Worm (Caenorhabditis elegans) whole organism, dauer: Measurements from ENCODE around the gene C53B7.3.

Source experiments
- unc-62 ChIP-seq: sonication (generic microtip); optimal IDR thresholded peaks from 2 replicates; lab custom pipeline; 2017; ENCODE audit warnings: missing biosample characterization, missing genetic modification reagents, missing genetic modification characterization

Gene C53B7.3

ce11 chrX:6844394-6845072 is at the start of gene C53B7.3:
Gene C53B7.3 (plus strand): TSS chrX:6844755.
- no peak for TF ChIP-seq unc-62 (GFP tag; lab: Kevin White, UChicago)

DNA sequence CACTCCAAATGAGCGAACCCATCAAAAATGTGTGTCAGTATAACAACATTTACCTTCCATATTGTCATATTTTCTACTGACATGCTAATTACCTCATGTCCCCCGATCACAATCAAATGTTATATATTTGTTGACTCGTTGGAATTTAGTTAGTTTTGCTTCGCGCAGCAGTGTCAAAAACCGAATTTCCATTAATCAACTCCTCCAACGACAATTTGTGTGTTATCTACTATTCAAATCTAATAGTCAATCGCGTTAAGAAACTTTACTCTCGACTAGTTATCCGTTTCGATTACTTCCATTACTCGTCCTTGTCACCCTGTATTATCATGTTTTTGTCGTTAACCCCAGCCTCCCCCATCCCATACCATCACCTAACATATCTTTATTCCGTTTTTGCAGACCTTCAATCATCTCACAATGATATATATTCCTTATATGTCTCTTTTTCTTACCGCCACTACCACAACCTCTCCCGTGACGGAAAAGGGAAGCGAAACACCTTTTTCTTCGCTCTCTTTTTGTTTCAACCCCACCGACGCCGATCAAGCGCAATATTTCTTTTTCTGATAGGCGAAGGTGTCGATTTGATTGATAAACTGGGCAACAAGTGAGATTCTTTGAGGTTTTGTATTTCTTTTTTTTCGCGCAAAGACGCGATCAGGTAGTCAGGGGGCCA is 48.6 kb upstream of the C53B7.3 start:
- TF ChIP-seq unc-62 (GFP tag; lab: Kevin White, UChicago) = no peak

- TF ChIP-seq unc-62 (GFP tag; lab: Kevin White, UChicago) = no peak
Observed at ce11 chrX:6799776-6800175, 44.8 kb upstream of the C53B7.3 start, which contains the start of gene M03A8.3. Gene M03A8.3 (plus strand): TSS chrX:6800053.

ce11 chrX:6801546-6801945 is 43.0 kb upstream of the C53B7.3 start:
- no peak for TF ChIP-seq unc-62 (GFP tag; lab: Kevin White, UChicago)

- no peak for TF ChIP-seq unc-62 (GFP tag; lab: Kevin White, UChicago)
Observed at ce11 chrX:6804405-6804804, 40.1 kb upstream of the C53B7.3 start.

DNA sequence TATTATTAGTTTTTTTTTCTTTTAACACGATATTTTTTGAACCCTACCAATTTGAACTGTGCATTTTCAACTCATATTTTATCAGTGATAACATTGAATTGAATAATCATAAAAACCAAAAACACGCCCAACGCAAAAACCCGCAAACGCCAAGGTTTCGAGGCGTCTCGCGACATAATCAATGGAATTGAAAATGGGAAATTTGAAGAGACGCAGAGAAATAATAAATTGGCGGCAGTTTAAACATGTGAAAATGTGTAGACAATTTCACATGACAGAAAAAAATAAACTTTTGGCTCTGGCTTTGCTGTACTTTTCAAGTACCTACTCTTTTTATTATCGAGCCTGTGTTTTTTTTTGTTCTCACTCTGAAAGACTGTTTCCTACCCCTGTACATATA is 39.7 kb upstream of the C53B7.3 start:
- no peak for TF ChIP-seq unc-62 (GFP tag; lab: Kevin White, UChicago)

DNA sequence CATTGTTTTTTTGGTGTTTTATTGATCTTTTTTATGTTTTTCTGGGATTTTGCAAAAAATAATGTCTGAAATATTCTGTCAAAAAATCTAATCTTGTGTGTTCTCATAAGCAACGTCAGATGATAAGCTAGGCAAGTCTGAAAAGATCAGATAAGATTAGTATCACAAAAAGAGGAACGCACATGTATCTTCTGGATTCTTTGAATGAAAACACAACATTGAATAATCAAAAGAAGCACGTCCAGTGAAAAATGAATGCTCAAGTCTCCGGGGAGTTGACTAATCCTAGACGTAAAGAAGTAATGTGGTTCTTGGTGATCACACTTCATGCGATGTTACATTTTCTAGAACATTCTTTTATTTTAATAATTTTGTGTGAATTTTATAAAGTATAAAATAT is 39.1 kb upstream of the C53B7.3 start:
- no peak for TF ChIP-seq unc-62 (GFP tag; lab: Kevin White, UChicago)

ce11 chrX:6806463-6806862 is 38.1 kb upstream of the C53B7.3 start, which contains the start of gene atg-2:
Gene atg-2 (plus strand): TSS chrX:6806763.
- TF ChIP-seq unc-62 (GFP tag; lab: Kevin White, UChicago) = no peak

- TF ChIP-seq unc-62 (GFP tag; lab: Kevin White, UChicago) = no peak
Observed at ce11 chrX:6807137-6807861, 37.3 kb upstream of the C53B7.3 start.

ce11 chrX:6808239-6808638 is 36.3 kb upstream of the C53B7.3 start:
- TF ChIP-seq unc-62 (GFP tag; lab: Kevin White, UChicago) = no peak

DNA sequence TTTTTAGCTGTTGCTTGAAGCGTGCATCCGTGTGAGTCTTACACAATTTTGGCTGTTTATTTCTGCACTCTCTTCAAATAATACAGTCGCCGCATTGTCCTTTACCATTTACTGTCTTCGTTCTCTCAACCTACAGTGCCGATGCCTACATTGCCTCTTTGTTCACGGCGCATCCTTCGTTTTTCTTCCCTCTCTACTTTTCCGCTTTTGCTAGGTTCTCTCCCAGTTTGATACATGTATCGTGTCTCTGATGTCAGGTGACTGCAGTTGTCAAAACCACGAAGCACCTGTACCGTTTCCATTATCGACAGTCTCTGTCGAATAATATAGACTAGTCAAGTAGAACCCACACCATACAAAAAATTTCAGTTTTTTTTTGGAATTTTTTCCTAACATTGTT is 35.9 kb upstream of the C53B7.3 start:
- TF ChIP-seq unc-62 (GFP tag; lab: Kevin White, UChicago) = no peak

- no peak for TF ChIP-seq unc-62 (GFP tag; lab: Kevin White, UChicago)
Observed at ce11 chrX:6813025-6813424, 31.5 kb upstream of the C53B7.3 start.

DNA sequence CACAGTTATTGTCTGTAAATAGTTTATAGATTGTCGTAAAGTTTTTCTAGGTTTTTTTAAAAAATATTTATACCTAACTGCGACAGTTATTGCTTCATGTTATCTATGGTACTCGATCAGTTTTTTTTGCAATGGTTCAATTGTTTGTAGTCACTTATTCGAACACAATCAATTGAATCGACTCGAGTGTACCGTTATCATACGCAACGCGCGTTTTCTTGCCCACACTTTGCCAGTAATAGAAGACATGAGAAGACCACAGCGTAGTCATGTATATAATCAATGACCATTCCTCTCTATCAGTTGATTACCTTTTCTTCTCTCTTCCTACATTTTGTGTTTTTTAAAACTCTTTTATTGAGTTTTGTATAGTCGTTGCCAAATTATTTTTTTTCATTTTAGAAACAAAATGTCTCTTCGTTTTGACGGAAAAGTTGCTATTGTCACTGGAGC is 26.5 kb upstream of the C53B7.3 start, which contains the start of gene dhs-28:
dhs-28 (plus strand) TSS at position 403 of the 453 bp plus-strand sequence.
- TF ChIP-seq unc-62 (GFP tag; lab: Kevin White, UChicago) = no peak

- no peak for TF ChIP-seq unc-62 (GFP tag; lab: Kevin White, UChicago)
Observed at ce11 chrX:6819135-6819534, 25.4 kb upstream of the C53B7.3 start.

ce11 chrX:6819633-6820032 is 24.9 kb upstream of the C53B7.3 start:
- no peak for TF ChIP-seq unc-62 (GFP tag; lab: Kevin White, UChicago)

DNA sequence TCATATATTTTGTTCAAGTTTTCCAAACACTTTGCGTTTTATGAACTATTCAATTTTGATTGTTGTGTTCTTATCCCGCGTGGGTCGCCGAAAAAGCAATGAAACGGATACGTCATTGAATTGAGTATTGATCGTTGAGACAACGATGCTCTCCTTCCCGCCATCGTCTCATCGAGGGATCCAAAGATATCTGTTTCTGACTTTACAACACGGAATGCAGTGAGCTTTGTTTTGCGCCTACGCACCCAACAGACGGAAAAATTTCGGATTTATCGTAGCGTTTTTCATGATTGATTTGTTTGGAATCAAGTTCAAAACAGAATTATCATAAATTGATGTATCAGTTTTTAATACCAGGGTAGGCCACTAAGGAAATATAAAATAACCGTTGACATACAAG is 22.0 kb upstream of the C53B7.3 start:
- TF ChIP-seq unc-62 (GFP tag; lab: Kevin White, UChicago) = no peak
